Worm (Caenorhabditis elegans): ENCODE results near the gene exos-1.

DNA sequence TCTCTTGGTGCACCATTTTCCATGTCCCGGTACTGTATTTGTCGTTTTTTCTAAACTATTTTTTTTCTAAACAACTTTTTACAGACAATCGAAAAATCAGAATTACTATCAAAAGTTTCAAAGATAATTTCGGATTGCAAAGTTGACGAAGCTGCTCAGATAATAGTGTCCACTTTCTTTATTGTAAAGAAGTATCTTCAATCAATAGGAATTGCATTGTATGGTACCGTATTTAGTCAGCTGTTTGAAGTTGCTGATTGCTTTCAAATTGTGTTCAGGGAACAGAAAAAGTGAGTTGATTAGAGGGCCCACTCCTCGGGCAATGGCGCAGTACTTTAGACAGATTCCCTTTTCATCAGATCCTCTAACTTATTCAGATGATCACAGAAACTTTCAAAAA, 27.3 kb upstream of the exos-1 start:
- TF ChIP-seq pag-3 (tag; optimal IDR thresholded peaks at IDR 0.05; ENCODE audit: borderline replicate concordance) (no peak), mec-3 (tag; optimal IDR thresholded peaks at IDR 0.05; ENCODE audit: borderline replicate concordance) (no peak), C08G9.2 (tag; optimal IDR thresholded peaks at IDR 0.05) (no peak), lin-11 (tag; optimal IDR thresholded peaks at IDR 0.05) (no peak), dve-1 (tag; optimal IDR thresholded peaks at IDR 0.05) (no peak), elt-2 (tag; optimal IDR thresholded peaks at IDR 0.05) (no peak), nhr-232 (tag; optimal IDR thresholded peaks at IDR 0.05) (no peak), che-1 (tag; optimal IDR thresholded peaks at IDR 0.05) (no peak), pqm-1 (tag; optimal IDR thresholded peaks at IDR 0.05) (no peak)
